Worm (Caenorhabditis elegans): ENCODE measurements around the gene ceh-99.
A peak's percentile ranks its signal among the peaks of the same experiment; 100 is the strongest.

ceh-99 gene

ce11 chrII:12494556-12495131 is 25.1 kb upstream of the ceh-99 start, which contains the start of gene col-85 (continued):
- TF ChIP-seq madf-6 (GFP tag; IDR thresholded peaks at IDR 0.05) (peak; percentile 72), bed-1 (GFP tag; IDR thresholded peaks at IDR 0.05) (0 out of 2 replicates have a peak, but pooled peaks have one; percentile 77), hmg-20 (GFP tag; IDR thresholded peaks at IDR 0.05) (peak; percentile 67), mcd-1 (GFP tag; IDR thresholded peaks at IDR 0.05) (peak; percentile 86), Y67H2A.10 (GFP tag; conservative IDR thresholded peaks at IDR 0.05) (no peak), tlf-1 (GFP tag; optimal IDR thresholded peaks at IDR 0.05) (peak; percentile 57), Y56A3A.18 (GFP tag; IDR thresholded peaks at IDR 0.05) (peak; percentile 56; the same call in 1 of the 2 replicates), F49E8.2 (tag; optimal IDR thresholded peaks at IDR 0.05; ENCODE audit: insufficient read depth) (peak; percentile 68), ets-4 (GFP tag; optimal IDR thresholded peaks at IDR 0.05) (no peak), attf-3 (GFP tag; conservative IDR thresholded peaks at IDR 0.05) (peak; percentile 77), cebp-2 (GFP tag; IDR thresholded peaks at IDR 0.05) (peak; percentile 77; the same call in 1 of the 2 replicates), tbx-9 (tag; optimal IDR thresholded peaks at IDR 0.05; ENCODE audit: borderline replicate concordance) (no peak), egl-18 (GFP tag; IDR thresholded peaks at IDR 0.05) (0 out of 2 replicates have a peak, but pooled peaks have one; percentile 50), let-607 (tag; optimal IDR thresholded peaks at IDR 0.05) (peak; percentile 3 to 56), lin-26 (GFP tag; IDR thresholded peaks at IDR 0.05) (peak; percentile 98), F57C9.4 (tag; optimal IDR thresholded peaks at IDR 0.05) (no peak), unc-62 (GFP tag; optimal IDR thresholded peaks at IDR 0.05) (no peak), ztf-6 (GFP tag; IDR thresholded peaks at IDR 0.05) (peak; percentile 81), ceh-40 (GFP tag; IDR thresholded peaks at IDR 0.05) (peak; percentile 82), ceh-91 (GFP tag; IDR thresholded peaks at IDR 0.05) (peak; percentile 43), nhr-27 (tag; optimal IDR thresholded peaks at IDR 0.05) (peak; percentile 72), lsl-1 (GFP tag; optimal IDR thresholded peaks at IDR 0.05) (peak; percentile 53), T26A5.8 (tag; optimal IDR thresholded peaks at IDR 0.05) (peak; percentile 49), him-1 (tag; optimal IDR thresholded peaks at IDR 0.05) (peak; percentile 89), snpc-4 (GFP tag; optimal IDR thresholded peaks at IDR 0.05) (peak; percentile 91), snpc-4 (tag; optimal IDR thresholded peaks at IDR 0.05) (peak; percentile 92 to 97 (median 95)), rcor-1 (GFP tag; IDR thresholded peaks at IDR 0.05) (peak; percentile 85), lir-1 (GFP tag; conservative IDR thresholded peaks at IDR 0.05) (peak; percentile 58), nhr-120 (GFP tag; IDR thresholded peaks at IDR 0.05) (0 out of 2 replicates have a peak, but pooled peaks have one; percentile 28), K11D2.4 (GFP tag; IDR thresholded peaks at IDR 0.05) (peak; percentile 70), ceh-100 (GFP tag; IDR thresholded peaks at IDR 0.05) (peak; percentile 78), ekl-4 (GFP tag; IDR thresholded peaks at IDR 0.05) (peak; percentile 72), die-1 (tag; optimal IDR thresholded peaks at IDR 0.05) (peak; percentile 87), snpc-3.4 (tag; optimal IDR thresholded peaks at IDR 0.05) (peak; percentile 92), gei-17 (GFP tag; optimal IDR thresholded peaks at IDR 0.05) (peak; percentile 5), B0035.1 (tag; optimal IDR thresholded peaks at IDR 0.05) (peak; percentile 72), C06A6.2 (GFP tag; conservative IDR thresholded peaks at IDR 0.05) (0 out of 2 replicates have a peak, but pooled peaks have one; percentile 35), zim-3 (tag; optimal IDR thresholded peaks at IDR 0.05) (peak; percentile 79), ztf-28 (GFP tag; IDR thresholded peaks at IDR 0.05) (peak; percentile 81), nhr-179 (tag; optimal IDR thresholded peaks at IDR 0.05) (peak; percentile 42), dox-1 (GFP tag; IDR thresholded peaks at IDR 0.05) (peak; percentile 95), snpc-1.1 (tag; optimal IDR thresholded peaks at IDR 0.05; ENCODE audit: insufficient read depth) (peak; percentile 90), ceh-58 (GFP tag; IDR thresholded peaks at IDR 0.05) (peak; percentile 93), F52B5.7 (tag; optimal IDR thresholded peaks at IDR 0.05) (peak; percentile 63), pbrm-1 (GFP tag; IDR thresholded peaks at IDR 0.05) (peak; percentile 92), fkh-3 (tag; optimal IDR thresholded peaks at IDR 0.05) (peak; percentile 87), F23B12.7 (tag; optimal IDR thresholded peaks at IDR 0.05; ENCODE audit: insufficient read depth) (peak; percentile 88)
